Worm (Caenorhabditis elegans) whole organism, young adult: ENCODE measurements around the gene Y45F10D.7.

Experiments
- B0035.1 ChIP-seq: sonication (generic microtip); optimal IDR thresholded peaks from 2 replicates; lab custom pipeline; 2016; ENCODE audit warnings: missing genetic modification characterization, mild to moderate bottlenecking, missing compliant biosample characterization, missing genotype, missing genetic modification reagents
- B0336.3 ChIP-seq: fragments of 200-800 bp; sonication (Bioruptor generic); IDR thresholded peaks from 2 replicates; pipeline ENCODE4 v1.3.6; 2022; ENCODE audit warnings: missing genetic modification characterization, missing compliant biosample characterization
- C17E4.6 ChIP-seq: fragments of 200-800 bp; sonication (Bioruptor generic); IDR thresholded peaks from 2 replicates; pipeline ENCODE4 v1.3.6; 2022; ENCODE audit warnings: missing genetic modification reagents, missing genetic modification characterization, missing compliant biosample characterization
- D2030.7 ChIP-seq: fragments of 200-800 bp; sonication (Bioruptor generic); IDR thresholded peaks from 2 replicates; pipeline ENCODE4 v1.3.6; 2022; ENCODE audit warnings: missing genetic modification reagents, missing genetic modification characterization, missing compliant biosample characterization
- F22D6.2 ChIP-seq: sonication (generic microtip); optimal IDR thresholded peaks from 2 replicates; lab custom pipeline; 2016; ENCODE audit warnings: mild to moderate bottlenecking, missing genetic modification characterization, missing compliant biosample characterization
- F23B12.7 ChIP-seq: sonication (generic microtip); optimal IDR thresholded peaks from 2 replicates; lab custom pipeline; 2017; ENCODE audit warnings: missing genetic modification characterization, mild to moderate bottlenecking, missing compliant biosample characterization, antibody characterized with exemption, moderate library complexity; ENCODE audit not compliant: insufficient read depth
- F49E8.2 ChIP-seq: sonication (generic microtip); optimal IDR thresholded peaks from 3 replicates; lab custom pipeline; 2017; ENCODE audit warnings: missing genetic modification characterization, mild to moderate bottlenecking, missing compliant biosample characterization, antibody characterized with exemption, moderate library complexity; ENCODE audit not compliant: insufficient read depth
- F57A8.1 ChIP-seq: fragments of 200-800 bp; sonication (Bioruptor generic); optimal IDR thresholded peaks from 2 replicates; lab custom pipeline; 2018; ENCODE audit warnings: mild to moderate bottlenecking, missing genetic modification characterization, moderate library complexity, missing compliant biosample characterization
- K11D2.4 ChIP-seq: fragments of 200-800 bp; sonication (Bioruptor generic); IDR thresholded peaks from 2 replicates; pipeline ENCODE4 v1.3.6; 2022; ENCODE audit warnings: missing genetic modification reagents, missing genetic modification characterization, missing compliant biosample characterization
- K12H6.12 ChIP-seq: fragments of 200-800 bp; sonication (Bioruptor generic); optimal IDR thresholded peaks from 2 replicates; lab custom pipeline; 2018; ENCODE audit warnings: mild to moderate bottlenecking, missing genetic modification characterization, missing compliant biosample characterization
- Y53G8AR.9 ChIP-seq: fragments of 200-800 bp; sonication (Bioruptor generic); conservative IDR thresholded peaks from 2 replicates; pipeline ENCODE4 v1.3.6; 2022; ENCODE audit warnings: missing genetic modification reagents, missing genetic modification characterization, missing compliant biosample characterization
- Y95B8A.8 ChIP-seq: fragments of 200-800 bp; sonication (Bioruptor generic); IDR thresholded peaks from 2 replicates; pipeline ENCODE4 v1.3.6; 2022; ENCODE audit warnings: missing genetic modification reagents, missing genetic modification characterization, missing compliant biosample characterization
- atf-7 ChIP-seq: sonication (generic microtip); optimal IDR thresholded peaks from 2 replicates; lab custom pipeline; 2017; ENCODE audit warnings: mild to moderate bottlenecking, missing genetic modification characterization, missing compliant biosample characterization
- athp-1 ChIP-seq: sonication (generic microtip); optimal IDR thresholded peaks from 2 replicates; lab custom pipeline; 2017; ENCODE audit warnings: mild to moderate bottlenecking, missing genetic modification characterization, missing compliant biosample characterization
- attf-3 ChIP-seq: fragments of 200-800 bp; sonication (Bioruptor generic); conservative IDR thresholded peaks from 2 replicates; pipeline ENCODE4 v1.3.6; 2022; ENCODE audit warnings: missing genetic modification reagents, missing genetic modification characterization, missing compliant biosample characterization
- ccch-3 ChIP-seq: fragments of 200-800 bp; sonication (Bioruptor generic); optimal IDR thresholded peaks from 2 replicates; lab custom pipeline; 2018; ENCODE audit warnings: mild to moderate bottlenecking, missing genetic modification characterization, missing compliant biosample characterization
- ceh-100 ChIP-seq: fragments of 200-800 bp; sonication (Bioruptor generic); IDR thresholded peaks from 2 replicates; pipeline ENCODE4 v1.3.6; 2022; ENCODE audit warnings: missing genetic modification reagents, missing genetic modification characterization, missing compliant biosample characterization
- ceh-27 ChIP-seq: fragments of 200-800 bp; sonication (Bioruptor generic); optimal IDR thresholded peaks from 2 replicates; lab custom pipeline; 2018; ENCODE audit warnings: mild to moderate bottlenecking, missing genetic modification characterization, moderate library complexity, missing compliant biosample characterization
- ceh-58 ChIP-seq: fragments of 200-800 bp; sonication (Bioruptor generic); IDR thresholded peaks from 2 replicates; pipeline ENCODE4 v1.3.6; 2022; ENCODE audit warnings: missing genetic modification characterization, missing compliant biosample characterization
- dox-1 ChIP-seq: fragments of 200-800 bp; sonication (Bioruptor generic); IDR thresholded peaks from 2 replicates; pipeline ENCODE4 v1.3.6; 2022; ENCODE audit warnings: missing genetic modification reagents, missing genetic modification characterization, missing compliant biosample characterization
- dpl-1 ChIP-seq: fragments of 150-350 bp; optimal IDR thresholded peaks from 2 replicates; lab custom pipeline; 2014; ENCODE audit warnings: missing biosample characterization, missing genetic modification reagents, missing genetic modification characterization
- egl-44 ChIP-seq: fragments of 200-800 bp; sonication (Bioruptor generic); IDR thresholded peaks from 2 replicates; pipeline ENCODE4 v1.3.6; 2022; ENCODE audit warnings: missing genetic modification reagents, missing genetic modification characterization, missing compliant biosample characterization
- ets-4 ChIP-seq: fragments of 200-800 bp; sonication (Bioruptor generic); optimal IDR thresholded peaks from 2 replicates; lab custom pipeline; 2018; ENCODE audit warnings: mild to moderate bottlenecking, missing genetic modification characterization, missing compliant biosample characterization
- gei-17 ChIP-seq: fragments of 200-800 bp; sonication (Bioruptor generic); optimal IDR thresholded peaks from 2 replicates; lab custom pipeline; 2018; ENCODE audit warnings: mild to moderate bottlenecking, missing genetic modification characterization, missing compliant biosample characterization
- hmg-20 ChIP-seq: fragments of 200-800 bp; sonication (Bioruptor generic); IDR thresholded peaks from 2 replicates; pipeline ENCODE4 v1.3.6; 2022; ENCODE audit warnings: missing genetic modification reagents, missing genetic modification characterization, missing compliant biosample characterization
- let-526 ChIP-seq: fragments of 200-800 bp; sonication (Bioruptor generic); IDR thresholded peaks from 2 replicates; pipeline ENCODE4 v1.3.6; 2022; ENCODE audit warnings: missing genetic modification reagents, missing genetic modification characterization, missing compliant biosample characterization
- let-607 ChIP-seq, 2 experiments: fragments of 200-800 bp in 1 of 2; sonication (Bioruptor generic) in 1 of 2; sonication (generic microtip) in 1 of 2; optimal IDR thresholded peaks; 2 replicates each; lab custom pipeline; 2016 to 2018; ENCODE audit warnings: mild to moderate bottlenecking in 2 of 2, missing compliant biosample characterization in 2 of 2, missing genetic modification characterization in 2 of 2, moderate library complexity in 2 of 2, missing genotype in 1 of 2
- lin-35 ChIP-seq, 3 experiments: fragments of 150-350 bp in 2 of 3; sonication (generic microtip) in 1 of 3; optimal IDR thresholded peaks; 2 replicates each; lab custom pipeline; 2014 to 2018; ENCODE audit warnings: missing biosample characterization in 3 of 3, missing genetic modification characterization in 3 of 3, missing genetic modification reagents in 3 of 3
- lsl-1 ChIP-seq: fragments of 200-800 bp; sonication (Bioruptor generic); optimal IDR thresholded peaks from 2 replicates; lab custom pipeline; 2018; ENCODE audit warnings: mild to moderate bottlenecking, missing genetic modification characterization, moderate library complexity, missing compliant biosample characterization
- madf-6 ChIP-seq: fragments of 200-800 bp; sonication (Bioruptor generic); IDR thresholded peaks from 2 replicates; pipeline ENCODE4 v1.3.6; 2022; ENCODE audit warnings: missing genetic modification reagents, missing genetic modification characterization, missing compliant biosample characterization
- mel-28 ChIP-seq: sonication (generic microtip); optimal IDR thresholded peaks from 2 replicates; lab custom pipeline; 2016; ENCODE audit warnings: borderline replicate concordance, mild to moderate bottlenecking, missing genetic modification characterization, missing compliant biosample characterization
- mxl-1 ChIP-seq: sonication (generic microtip); optimal IDR thresholded peaks from 2 replicates; lab custom pipeline; 2016; ENCODE audit warnings: missing genetic modification characterization, missing compliant biosample characterization
- nfyb-1 ChIP-seq: fragments of 200-800 bp; sonication (Bioruptor generic); IDR thresholded peaks from 2 replicates; pipeline ENCODE4 v1.3.6; 2022; ENCODE audit warnings: missing genetic modification reagents, missing genetic modification characterization, missing compliant biosample characterization
- rpc-1 ChIP-seq, 2 experiments: fragments of 150-350 bp in 1 of 2; sonication (generic microtip) in 1 of 2; optimal IDR thresholded peaks; 2 replicates each; lab custom pipeline; 2014 to 2018; ENCODE audit warnings: missing biosample characterization in 1 of 2, missing genetic modification characterization in 1 of 2, missing genetic modification reagents in 1 of 2, missing genotype in 1 of 2
- sptf-2 ChIP-seq: fragments of 200-800 bp; sonication (Bioruptor generic); optimal IDR thresholded peaks from 2 replicates; lab custom pipeline; 2018; ENCODE audit warnings: mild to moderate bottlenecking, missing genetic modification characterization, missing compliant biosample characterization
- zim-3 ChIP-seq: sonication (generic microtip); optimal IDR thresholded peaks from 2 replicates; lab custom pipeline; 2017; ENCODE audit warnings: mild to moderate bottlenecking, missing genetic modification characterization, moderate library complexity, missing compliant biosample characterization
- ztf-6 ChIP-seq: fragments of 200-800 bp; sonication (Bioruptor generic); IDR thresholded peaks from 2 replicates; pipeline ENCODE4 v1.3.6; 2022; ENCODE audit warnings: missing genetic modification reagents, missing genetic modification characterization, missing compliant biosample characterization

Y45F10D.7 gene

ce11 chrIV:13745409-13745808, 43.3 kb upstream of the Y45F10D.7 start, which contains the start of gene C47A4.5:
Gene C47A4.5 (plus strand): TSS chrIV:13745709.
- no peak for TF ChIP-seq let-607 (tag; optimal IDR thresholded peaks at IDR 0.05; lab: Kevin White, UChicago)
- no peak for TF ChIP-seq Y95B8A.8 (GFP tag; lab: Robert Waterston, UW)
- TF ChIP-seq dpl-1 = no peak
- TF ChIP-seq madf-6 (GFP tag; lab: Robert Waterston, UW) = no peak
- no peak for TF ChIP-seq mel-28 (tag; lab: Kevin White, UChicago)
- TF ChIP-seq lsl-1 (GFP tag; lab: Kevin White, UChicago) = no peak
- TF ChIP-seq nfyb-1 = no peak
- TF ChIP-seq ceh-100 = no peak
- no peak for TF ChIP-seq ztf-6 (GFP tag; lab: Robert Waterston, UW)

DNA sequence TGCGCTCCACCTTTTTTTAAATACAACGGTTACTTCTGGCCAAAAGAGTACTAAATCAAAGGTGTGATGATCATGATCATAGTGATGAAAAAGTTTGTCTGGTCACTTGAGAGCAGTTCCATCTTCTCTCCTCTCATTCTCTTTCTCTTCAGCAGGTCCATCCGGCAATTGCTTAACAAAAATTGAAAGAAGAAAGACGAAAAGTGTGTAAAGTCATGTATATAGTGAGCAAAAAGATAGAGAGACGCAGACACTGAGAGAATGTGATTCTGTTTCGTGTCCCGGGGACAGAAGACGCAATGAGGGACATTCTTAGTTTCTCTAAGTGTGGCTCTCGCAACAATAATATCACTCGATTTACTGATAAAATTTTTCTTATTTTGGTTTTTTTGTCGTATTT, 39.9 kb upstream of the Y45F10D.7 start:
- TF ChIP-seq D2030.7 (no peak), attf-3 (GFP tag; lab: Robert Waterston, UW) (no peak)

DNA sequence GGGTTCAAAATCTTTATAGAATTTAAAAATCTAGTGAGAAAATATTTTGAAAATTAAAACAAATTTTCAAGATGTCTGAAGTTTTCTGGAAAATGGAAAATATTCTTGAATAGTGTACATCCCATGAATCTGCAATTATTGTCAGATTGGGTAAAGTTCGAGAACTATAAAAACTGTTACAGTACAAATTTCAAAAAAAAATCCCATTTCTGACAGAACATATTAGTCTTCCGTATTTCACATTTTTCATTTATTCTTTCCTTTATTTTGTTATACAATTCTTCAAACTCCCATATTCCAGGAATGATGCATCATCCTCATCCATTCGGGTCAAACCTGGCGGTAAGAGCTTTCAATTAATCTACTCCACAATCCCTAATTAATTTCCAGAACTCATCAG, 38.7 kb upstream of the Y45F10D.7 start, which contains the start of gene sorb-1:
Gene sorb-1 (plus strand): TSS at position 301 of the 400 bp plus-strand sequence.
- TF ChIP-seq let-526 (GFP tag; lab: Robert Waterston, UW) (no peak), rpc-1 (optimal IDR thresholded peaks at IDR 0.05; lab: Kevin White, UChicago) (no peak), rpc-1 (tag; optimal IDR thresholded peaks at IDR 0.05; lab: Kevin White, UChicago) (no peak), athp-1 (tag; lab: Kevin White, UChicago) (no peak), mel-28 (tag; lab: Kevin White, UChicago) (no peak)
- TF ChIP-seq, all 124 proteins: peak for 0

- TF ChIP-seq K12H6.12 (no peak), F22D6.2 (tag; lab: Kevin White, UChicago) (no peak), hmg-20 (GFP tag; lab: Robert Waterston, UW) (no peak), dox-1 (GFP tag; lab: Robert Waterston, UW) (no peak), ccch-3 (GFP tag; lab: Kevin White, UChicago) (no peak), sptf-2 (GFP tag; lab: Kevin White, UChicago) (no peak), lin-35 (GFP tag; optimal IDR thresholded peaks at IDR 0.05; lab: Kevin White, UChicago) (no peak), rpc-1 (optimal IDR thresholded peaks at IDR 0.05; lab: Kevin White, UChicago) (no peak), rpc-1 (tag; optimal IDR thresholded peaks at IDR 0.05; lab: Kevin White, UChicago) (no peak), zim-3 (tag; lab: Kevin White, UChicago) (no peak), mxl-1 (tag; lab: Kevin White, UChicago) (no peak), ets-4 (no peak), Y53G8AR.9 (GFP tag; lab: Robert Waterston, UW) (no peak), F57A8.1 (GFP tag; lab: Kevin White, UChicago) (no peak), K11D2.4 (GFP tag; lab: Robert Waterston, UW) (no peak), gei-17 (GFP tag; lab: Kevin White, UChicago) (no peak), B0035.1 (no peak)
Measured at ce11 chrIV:13755619-13756018, 33.1 kb upstream of the Y45F10D.7 start.

- TF ChIP-seq B0336.3 (GFP tag; lab: Robert Waterston, UW) (no peak), F49E8.2 (tag; lab: Kevin White, UChicago) (no peak), dox-1 (GFP tag; lab: Robert Waterston, UW) (no peak), F23B12.7 (tag; lab: Kevin White, UChicago) (no peak), K12H6.12 (no peak), ceh-58 (GFP tag; lab: Robert Waterston, UW) (no peak), C17E4.6 (GFP tag; lab: Robert Waterston, UW) (no peak), ceh-27 (GFP tag; lab: Kevin White, UChicago) (no peak), egl-44 (no peak), atf-7 (tag; lab: Kevin White, UChicago) (no peak), ets-4 (no peak)
Measured at ce11 chrIV:13763449-13763848, 25.3 kb upstream of the Y45F10D.7 start.
